Fruit fly (Drosophila melanogaster) whole organism, embryonic: ENCODE results near the gene Ctr1A.

Experiments used
- B-H2 ChIP-seq: fragments of 200-800 bp; sonication (Bioruptor generic); optimal IDR thresholded peaks from 2 replicates; lab custom pipeline; 2018; ENCODE audit warnings: missing biosample characterization, mild to moderate bottlenecking, missing genetic modification characterization
- Bgb ChIP-seq: fragments of 200-800 bp; sonication (Bioruptor generic); IDR thresholded peaks from 2 replicates; pipeline ENCODE4 v1.3.6; 2022; ENCODE audit warnings: missing biosample characterization, missing genetic modification characterization; ENCODE audit not compliant: partially characterized antibody
- C15 ChIP-seq: fragments of 200-800 bp; sonication (Bioruptor generic); IDR thresholded peaks from 3 replicates; pipeline ENCODE4 v1.3.6; 2022; ENCODE audit warnings: missing biosample characterization, missing genetic modification characterization
- CG11093 ChIP-seq: fragments of 200-800 bp; sonication (Bioruptor generic); IDR thresholded peaks from 3 replicates; pipeline ENCODE4 v1.3.6; 2022; ENCODE audit warnings: missing biosample characterization, missing genetic modification characterization
- CG12942 ChIP-seq: fragments of 200-800 bp; sonication (Bioruptor generic); optimal IDR thresholded peaks from 3 replicates; lab custom pipeline; 2016; ENCODE audit warnings: missing biosample characterization, missing genetic modification characterization
- CG14860 ChIP-seq: fragments of 200-800 bp; sonication (Bioruptor generic); IDR thresholded peaks from 3 replicates; pipeline ENCODE4 v1.3.6; 2022; ENCODE audit warnings: missing biosample characterization, missing genetic modification characterization; ENCODE audit not compliant: partially characterized antibody
- CG14965 ChIP-seq: fragments of 200-800 bp; sonication (Bioruptor generic); optimal IDR thresholded peaks from 2 replicates; lab custom pipeline; 2016; ENCODE audit warnings: missing biosample characterization, missing genetic modification characterization, borderline replicate concordance
- CG1529 ChIP-seq: fragments of 200-800 bp; sonication (Bioruptor generic); optimal IDR thresholded peaks from 3 replicates; lab custom pipeline; 2018; ENCODE audit warnings: missing biosample characterization, missing genetic modification characterization
- CG15479 ChIP-seq: fragments of 200-800 bp; sonication (Bioruptor generic); optimal IDR thresholded peaks from 3 replicates; lab custom pipeline; 2019; ENCODE audit warnings: missing biosample characterization, mild to moderate bottlenecking, missing genetic modification characterization, moderate library complexity
- CG15696 ChIP-seq: fragments of 200-800 bp; sonication (Bioruptor generic); optimal IDR thresholded peaks from 2 replicates; lab custom pipeline; 2019; ENCODE audit warnings: missing biosample characterization, mild to moderate bottlenecking, missing genetic modification characterization, moderate library complexity
- CG16813 ChIP-seq: fragments of 200-800 bp; sonication (Bioruptor generic); IDR thresholded peaks from 3 replicates; pipeline ENCODE4 v1.3.6; 2022; ENCODE audit warnings: missing biosample characterization, missing genetic modification characterization; ENCODE audit not compliant: partially characterized antibody
- CG17359 ChIP-seq: fragments of 200-800 bp; sonication (Bioruptor generic); optimal IDR thresholded peaks from 3 replicates; lab custom pipeline; 2018; ENCODE audit warnings: missing biosample characterization, mild to moderate bottlenecking, missing genetic modification characterization, moderate library complexity
- CG18599 ChIP-seq: fragments of 200-800 bp; sonication (Bioruptor generic); optimal IDR thresholded peaks from 3 replicates; lab custom pipeline; 2017; ENCODE audit warnings: missing biosample characterization, missing genetic modification characterization, mild to moderate bottlenecking, moderate library complexity, missing genetic modification reagents
- CG2678 ChIP-seq: fragments of 200-800 bp; sonication (Bioruptor generic); optimal IDR thresholded peaks from 3 replicates; lab custom pipeline; 2019; ENCODE audit warnings: missing biosample characterization, mild to moderate bottlenecking, missing genetic modification characterization, moderate library complexity
- CG3726 ChIP-seq: fragments of 200-800 bp; sonication (Bioruptor generic); IDR thresholded peaks from 3 replicates; pipeline ENCODE4, ENCODE4 v1.3.6; 2022; ENCODE audit warnings: missing biosample characterization, missing genetic modification characterization
- CG42726 ChIP-seq: fragments of 200-800 bp; sonication (Bioruptor generic); IDR thresholded peaks from 2 replicates; pipeline ENCODE4 v1.3.6; 2022; ENCODE audit warnings: missing biosample characterization, missing genetic modification characterization; ENCODE audit not compliant: partially characterized antibody
- CG4617 ChIP-seq: fragments of 200-800 bp; sonication (Bioruptor generic); optimal IDR thresholded peaks from 3 replicates; lab custom pipeline; 2016; ENCODE audit warnings: missing biosample characterization, missing genetic modification characterization, borderline replicate concordance
- CG4730 ChIP-seq: fragments of 200-800 bp; sonication (Bioruptor generic); IDR thresholded peaks from 2 replicates; pipeline ENCODE4 v1.3.6; 2022; ENCODE audit warnings: missing biosample characterization, missing genetic modification characterization
- CG4854 ChIP-seq: fragments of 200-800 bp; sonication (Bioruptor generic); optimal IDR thresholded peaks from 2 replicates; lab custom pipeline; 2016; ENCODE audit warnings: missing biosample characterization, missing genetic modification characterization, inconsistent platforms
- CG7963 ChIP-seq: fragments of 200-800 bp; sonication (Bioruptor generic); IDR thresholded peaks from 3 replicates; pipeline ENCODE4 v1.3.6; 2022; ENCODE audit warnings: missing biosample characterization, missing genetic modification characterization; ENCODE audit not compliant: partially characterized antibody
- CG9609 ChIP-seq: fragments of 200-800 bp; sonication (Bioruptor generic); optimal IDR thresholded peaks from 3 replicates; lab custom pipeline; 2016; ENCODE audit warnings: missing biosample characterization, missing genetic modification characterization
- Deaf1 ChIP-seq: fragments of 200-800 bp; optimal IDR thresholded peaks from 3 replicates; lab custom pipeline; 2019; ENCODE audit warnings: missing biosample characterization, mild to moderate bottlenecking, missing genetic modification characterization, moderate library complexity
- Eip74EF ChIP-seq, 2 experiments: fragments of 200-800 bp in 1 of 2; fragments of >200 bp in 1 of 2; sonication (Bioruptor generic) in 1 of 2; optimal IDR thresholded peaks; 2 replicates each; lab custom pipeline; 2017 to 2019; ENCODE audit warnings: missing biosample characterization in 2 of 2, missing genetic modification characterization in 2 of 2, mild to moderate bottlenecking in 1 of 2, moderate library complexity in 1 of 2
- HLHmδ ChIP-seq: fragments of 200-800 bp; sonication (Bioruptor generic); optimal IDR thresholded peaks from 2 replicates; lab custom pipeline; 2018; ENCODE audit warnings: missing biosample characterization, mild to moderate bottlenecking, missing genetic modification characterization, moderate library complexity
- Jarid2 ChIP-seq: fragments of 200-800 bp; sonication (Bioruptor generic); optimal IDR thresholded peaks from 3 replicates; lab custom pipeline; 2017; ENCODE audit warnings: mild to moderate bottlenecking, missing biosample characterization, missing genetic modification reagents, missing genetic modification characterization
- Kr ChIP-seq: fragments of 200-800 bp; sonication (Bioruptor generic); optimal IDR thresholded peaks from 2 replicates; lab custom pipeline; 2017; ENCODE audit warnings: missing biosample characterization, mild to moderate bottlenecking, missing genetic modification characterization
- Meics ChIP-seq: fragments of 200-800 bp; sonication (Bioruptor generic); optimal IDR thresholded peaks from 2 replicates; lab custom pipeline; 2017; ENCODE audit warnings: missing biosample characterization, mild to moderate bottlenecking, missing genetic modification characterization
- Ptx1 ChIP-seq: fragments of 200-800 bp; sonication (Bioruptor generic); IDR thresholded peaks from 2 replicates; pipeline ENCODE4 v1.3.6; 2022; ENCODE audit warnings: missing biosample characterization, missing genetic modification characterization
- Sry-β ChIP-seq: fragments of 200-800 bp; sonication (Bioruptor generic); optimal IDR thresholded peaks from 2 replicates; lab custom pipeline; 2018; ENCODE audit warnings: missing biosample characterization, mild to moderate bottlenecking, missing genetic modification characterization, moderate library complexity
- Sry-δ ChIP-seq: fragments of 200-800 bp; sonication (Bioruptor generic); optimal IDR thresholded peaks from 2 replicates; lab custom pipeline; 2016; ENCODE audit warnings: missing biosample characterization, missing genetic modification characterization
- ab ChIP-seq: fragments of 200-800 bp; sonication (Bioruptor generic); optimal IDR thresholded peaks from 2 replicates; lab custom pipeline; 2016; ENCODE audit warnings: missing biosample characterization, missing genetic modification characterization
- ap ChIP-seq: fragments of 200-800 bp; sonication (Bioruptor generic); IDR thresholded peaks from 2 replicates; pipeline ENCODE4 v1.3.6; 2022; ENCODE audit warnings: missing biosample characterization, missing genetic modification characterization
- ato ChIP-seq: fragments of 200-800 bp; sonication (Bioruptor generic); IDR thresholded peaks from 2 replicates; pipeline ENCODE4 v1.3.6; 2022; ENCODE audit warnings: missing biosample characterization, missing genetic modification characterization; ENCODE audit not compliant: partially characterized antibody
- cas ChIP-seq: fragments of 200-800 bp; sonication (Bioruptor generic); IDR thresholded peaks from 2 replicates; pipeline ENCODE4 v1.3.6; 2022; ENCODE audit warnings: missing biosample characterization, missing genetic modification characterization
- croc ChIP-seq: fragments of 200-800 bp; sonication (Bioruptor generic); conservative IDR thresholded peaks from 3 replicates; pipeline ENCODE4 v1.3.6; 2022; ENCODE audit warnings: missing biosample characterization, missing genetic modification characterization
- danr ChIP-seq: fragments of 200-800 bp; sonication (Bioruptor generic); IDR thresholded peaks from 2 replicates; pipeline ENCODE4 v1.3.6; 2022; ENCODE audit warnings: missing biosample characterization, missing genetic modification characterization
- esg ChIP-seq: fragments of 200-800 bp; sonication (Bioruptor generic); conservative IDR thresholded peaks from 2 replicates; pipeline ENCODE4 v1.3.6; 2022; ENCODE audit warnings: missing biosample characterization, missing genetic modification characterization
- ewg ChIP-seq: fragments of 200-800 bp; sonication (Bioruptor generic); optimal IDR thresholded peaks from 3 replicates; lab custom pipeline; 2017; ENCODE audit warnings: mild to moderate bottlenecking, missing biosample characterization, missing genetic modification reagents, missing genetic modification characterization
- fd64A ChIP-seq: fragments of 200-800 bp; sonication (Bioruptor generic); optimal IDR thresholded peaks from 3 replicates; lab custom pipeline; 2018; ENCODE audit warnings: missing biosample characterization, mild to moderate bottlenecking, missing genetic modification characterization
- gro ChIP-seq: fragments of 200-800 bp; sonication (Bioruptor generic); optimal IDR thresholded peaks from 2 replicates; lab custom pipeline; 2016; ENCODE audit warnings: missing biosample characterization, missing genetic modification characterization
- insv ChIP-seq, 2 experiments: fragments of 200-800 bp; sonication (Bioruptor generic); optimal IDR thresholded peaks; 3 replicates each; lab custom pipeline; 2016 to 2018; ENCODE audit warnings: missing biosample characterization in 2 of 2, missing genetic modification characterization in 2 of 2
- jing ChIP-seq: fragments of 200-800 bp; sonication (Bioruptor generic); optimal IDR thresholded peaks from 2 replicates; lab custom pipeline; 2018; ENCODE audit warnings: missing biosample characterization, mild to moderate bottlenecking, missing genetic modification characterization
- maf-S ChIP-seq: fragments of 200-800 bp; sonication (Bioruptor generic); optimal IDR thresholded peaks from 2 replicates; lab custom pipeline; 2016; ENCODE audit warnings: missing biosample characterization, missing genetic modification characterization
- mirr ChIP-seq: fragments of 200-800 bp; sonication (Bioruptor generic); optimal IDR thresholded peaks from 3 replicates; lab custom pipeline; 2018; ENCODE audit warnings: missing biosample characterization, mild to moderate bottlenecking, missing genetic modification characterization
- phol ChIP-seq: fragments of 200-800 bp; sonication (Bioruptor generic); optimal IDR thresholded peaks from 3 replicates; lab custom pipeline; 2018; ENCODE audit warnings: missing biosample characterization, mild to moderate bottlenecking, missing genetic modification characterization, moderate library complexity
- repo ChIP-seq: fragments of 200-800 bp; sonication (Bioruptor generic); optimal IDR thresholded peaks from 2 replicates; lab custom pipeline; 2016; ENCODE audit warnings: missing biosample characterization, missing genetic modification characterization
- run ChIP-seq: fragments of 200-800 bp; sonication (Bioruptor generic); optimal IDR thresholded peaks from 3 replicates; lab custom pipeline; 2018; ENCODE audit warnings: missing biosample characterization, mild to moderate bottlenecking, missing genetic modification characterization
- seq ChIP-seq: fragments of 200-800 bp; sonication (Bioruptor generic); IDR thresholded peaks from 2 replicates; pipeline ENCODE4 v1.3.6; 2022; ENCODE audit warnings: missing biosample characterization, missing genetic modification characterization
- sisA ChIP-seq: fragments of 200-800 bp; sonication (Bioruptor generic); IDR thresholded peaks from 2 replicates; pipeline ENCODE4 v1.3.6; 2022; ENCODE audit warnings: missing biosample characterization, missing genetic modification characterization
- unc-4 ChIP-seq: fragments of 200-800 bp; sonication (Bioruptor generic); IDR thresholded peaks from 2 replicates; pipeline ENCODE4 v1.3.6; 2022; ENCODE audit warnings: missing biosample characterization, missing genetic modification characterization; ENCODE audit not compliant: partially characterized antibody

Gene Ctr1A

dm6 chrX:6698248-6698812, 36.9 kb downstream of the Ctr1A start, which contains the start of gene CG14440 (continued):
- TF ChIP-seq Deaf1 (tag; lab: Kevin White, UChicago): no peak
- no peak for TF ChIP-seq ato (GFP tag; lab: Robert Waterston, UW)
- TF ChIP-seq CG16813 (GFP tag; lab: Robert Waterston, UW): no peak
- TF ChIP-seq danr: no peak
- TF ChIP-seq ap (GFP tag; lab: Robert Waterston, UW): no peak
- TF ChIP-seq cas: no peak
- TF ChIP-seq mirr (GFP tag; lab: Kevin White, UChicago): peak; percentile 39
- no peak for TF ChIP-seq CG3726
- no peak for TF ChIP-seq CG18599 (GFP tag; lab: Kevin White, UChicago)
- no peak for TF ChIP-seq maf-S (GFP tag; lab: Kevin White, UChicago)
- TF ChIP-seq gro: no peak
- no peak for TF ChIP-seq Jarid2 (GFP tag; lab: Kevin White, UChicago)
- no peak for TF ChIP-seq C15 (GFP tag; lab: Robert Waterston, UW)
- no peak for TF ChIP-seq Eip74EF (GFP tag; optimal IDR thresholded peaks at IDR 0.05; lab: Kevin White, UChicago)
- TF ChIP-seq CG15479 (GFP tag; lab: Kevin White, UChicago): no peak
- TF ChIP-seq Sry-δ (GFP tag; lab: Kevin White, UChicago): no peak
- no peak for TF ChIP-seq sisA (GFP tag; lab: Robert Waterston, UW)
- no peak for TF ChIP-seq B-H2
- TF ChIP-seq Meics: no peak
- TF ChIP-seq jing (GFP tag; lab: Kevin White, UChicago): no peak
- TF ChIP-seq CG14965 (GFP tag; lab: Kevin White, UChicago): no peak
- no peak for TF ChIP-seq run (tag; lab: Kevin White, UChicago)
- no peak for TF ChIP-seq Ptx1
- no peak for TF ChIP-seq CG9609 (GFP tag; lab: Kevin White, UChicago)
- 0 out of 2 replicates have a peak, but pooled peaks have one; percentile 11 for TF ChIP-seq unc-4 (GFP tag; lab: Robert Waterston, UW)
- no peak for TF ChIP-seq croc (GFP tag; lab: Robert Waterston, UW)
- TF ChIP-seq seq (GFP tag; lab: Robert Waterston, UW): peak; percentile 35; the same call in 1 of the 2 replicates
- no peak for TF ChIP-seq CG4854 (GFP tag; lab: Kevin White, UChicago)
- TF ChIP-seq CG42726 (GFP tag; lab: Robert Waterston, UW): no peak
- TF ChIP-seq esg (GFP tag; lab: Robert Waterston, UW): no peak
- TF ChIP-seq Sry-β: no peak
- TF ChIP-seq CG15696 (tag; lab: Kevin White, UChicago): no peak
- no peak for TF ChIP-seq CG7963 (GFP tag; lab: Robert Waterston, UW)
- TF ChIP-seq ewg (GFP tag; lab: Kevin White, UChicago): no peak
- TF ChIP-seq CG1529: no peak
- no peak for TF ChIP-seq fd64A (GFP tag; lab: Kevin White, UChicago)
- no peak for TF ChIP-seq Kr (GFP tag; lab: Kevin White, UChicago)
- no peak for TF ChIP-seq CG12942
- TF ChIP-seq CG17359 (tag; lab: Kevin White, UChicago): no peak
- no peak for TF ChIP-seq CG14860 (GFP tag; lab: Robert Waterston, UW)
- no peak for TF ChIP-seq CG4617 (GFP tag; lab: Kevin White, UChicago)
- TF ChIP-seq repo (GFP tag; lab: Kevin White, UChicago): no peak
- no peak for TF ChIP-seq insv (GFP tag; optimal IDR thresholded peaks at IDR 0.05; lab: Kevin White, UChicago)
- TF ChIP-seq HLHmδ (GFP tag; lab: Kevin White, UChicago): no peak
- TF ChIP-seq Bgb (GFP tag; lab: Robert Waterston, UW): no peak
- no peak for TF ChIP-seq phol (tag; lab: Kevin White, UChicago)
- TF ChIP-seq CG2678 (tag; lab: Kevin White, UChicago): peak; percentile 23
- no peak for TF ChIP-seq CG11093
- no peak for TF ChIP-seq CG4730
- TF ChIP-seq ab (GFP tag; lab: Kevin White, UChicago): no peak
